Worm (Caenorhabditis elegans) whole organism, L1 larva: Measurements from ENCODE around the gene npp-23.

Source experiments
- ama-1 ChIP-seq: fragments of 150-350 bp; optimal IDR thresholded peaks from 2 replicates; lab custom pipeline; 2014
- hlh-4 ChIP-seq: sonication (generic microtip); optimal IDR thresholded peaks from 2 replicates; lab custom pipeline; 2016; ENCODE audit warnings: mild to moderate bottlenecking, missing genetic modification characterization, missing compliant biosample characterization
- lir-3 ChIP-seq: sonication (generic microtip); optimal IDR thresholded peaks from 2 replicates; lab custom pipeline; 2016; ENCODE audit warnings: mild to moderate bottlenecking, missing genetic modification characterization, moderate library complexity, missing compliant biosample characterization; ENCODE audit not compliant: poor library complexity
- nhr-90 ChIP-seq: sonication (generic microtip); optimal IDR thresholded peaks from 2 replicates; lab custom pipeline; 2016; ENCODE audit warnings: mild to moderate bottlenecking, missing genetic modification characterization, missing compliant biosample characterization; ENCODE audit not compliant: poor library complexity

DNA sequence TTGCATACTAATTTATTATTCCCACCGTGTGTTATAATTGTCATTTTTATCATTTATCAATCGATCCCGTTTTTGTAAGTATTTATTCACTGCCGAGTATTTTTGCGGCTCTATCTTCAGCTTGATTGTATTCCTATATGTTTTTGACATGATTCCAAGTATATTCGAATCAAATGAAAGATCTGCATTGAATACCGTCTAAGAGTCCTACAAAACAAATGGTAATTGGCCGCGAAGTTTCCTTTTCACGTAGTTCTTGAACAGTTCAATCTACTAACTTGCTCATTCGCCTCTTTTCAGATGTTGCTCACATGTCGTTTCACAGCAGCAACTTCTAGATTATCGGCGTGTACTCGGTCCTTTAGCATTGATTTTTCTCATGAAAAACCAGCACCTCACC, 23.1 kb upstream of the npp-23 start, which contains the start of gene C27B7.2:
- no peak for TF ChIP-seq hlh-4 (tag; lab: Kevin White, UChicago)
- TF ChIP-seq nhr-90 (tag; lab: Kevin White, UChicago) = no peak
- TF ChIP-seq lir-3 (tag; lab: Kevin White, UChicago) = no peak
- no peak for TF ChIP-seq ama-1
